Fruit fly (Drosophila melanogaster): ENCODE results near the gene CG14641.
A peak's percentile ranks its signal among the peaks of the same experiment; 100 is the strongest.

CG14641 gene

dm6 chr3R:4214038-4214437 is 18.1 kb downstream of the CG14641 start (continued):
- TF ChIP-seq NC2α (GFP tag; optimal IDR thresholded peaks at IDR 0.05) (peak; percentile 34), Chrac-16 (GFP tag; optimal IDR thresholded peaks at IDR 0.05) (peak; percentile 59), nom (GFP tag; optimal IDR thresholded peaks at IDR 0.05) (peak; percentile 79), peb (GFP tag; IDR thresholded peaks at IDR 0.05) (peak; percentile 69; the same call in 1 of the 2 replicates), bab2 (GFP tag; optimal IDR thresholded peaks at IDR 0.05) (peak; percentile 74), nerfin-1 (tag; optimal IDR thresholded peaks at IDR 0.05) (peak; percentile 57), p53 (GFP tag; optimal IDR thresholded peaks at IDR 0.05) (peak; percentile 34), ato (GFP tag; IDR thresholded peaks at IDR 0.05; ENCODE audit: partially characterized antibody) (no peak), gcm2 (GFP tag; optimal IDR thresholded peaks at IDR 0.05) (peak; percentile 69), Dek (tag; optimal IDR thresholded peaks at IDR 0.05) (peak; percentile 44), CG7928 (GFP tag; optimal IDR thresholded peaks at IDR 0.05) (peak; percentile 15), CG10209 (GFP tag; optimal IDR thresholded peaks at IDR 0.05) (peak; percentile 72), CG2120 (GFP tag; optimal IDR thresholded peaks at IDR 0.05) (peak; percentile 60), cg (GFP tag; optimal IDR thresholded peaks at IDR 0.05) (no peak), Hey (tag; optimal IDR thresholded peaks at IDR 0.05) (peak; percentile 16), CG16779 (GFP tag; IDR thresholded peaks at IDR 0.05) (0 out of 2 replicates have a peak, but pooled peaks have one; percentile 51), ewg (GFP tag; optimal IDR thresholded peaks at IDR 0.05) (peak; percentile 66), org-1 (GFP tag; optimal IDR thresholded peaks at IDR 0.05) (peak; percentile 63), CG10321 (GFP tag; IDR thresholded peaks at IDR 0.05) (peak; percentile 66), inv (GFP tag; IDR thresholded peaks at IDR 0.05; ENCODE audit: partially characterized antibody) (no peak), Hr78 (GFP tag; optimal IDR thresholded peaks at IDR 0.05) (peak in 1 of 2 experiments; percentile 78), Lhr (GFP tag; optimal IDR thresholded peaks at IDR 0.05) (peak; percentile 29), maf-S (GFP tag; optimal IDR thresholded peaks at IDR 0.05) (peak; percentile 46), CG17568 (GFP tag; optimal IDR thresholded peaks at IDR 0.05) (no peak), gsb-n (tag; optimal IDR thresholded peaks at IDR 0.05) (peak; percentile 48), chif (GFP tag; optimal IDR thresholded peaks at IDR 0.05) (peak; percentile 57 to 78), ash1 (GFP tag; optimal IDR thresholded peaks at IDR 0.05) (no peak), dmrt11E (tag; optimal IDR thresholded peaks at IDR 0.05) (peak; percentile 31), Sin3A (optimal IDR thresholded peaks at IDR 0.05) (no peak), HHEX (GFP tag; optimal IDR thresholded peaks at IDR 0.05) (peak; percentile 81), Antp (GFP tag; optimal IDR thresholded peaks at IDR 0.05) (peak; percentile 89), bowl (GFP tag; IDR thresholded peaks at IDR 0.05) (peak; percentile 64; the same call in 1 of the 2 replicates), CG7372 (GFP tag; IDR thresholded peaks at IDR 0.05) (peak; percentile 85), pnt (GFP tag; optimal IDR thresholded peaks at IDR 0.05) (peak; percentile 83), unc-4 (GFP tag; IDR thresholded peaks at IDR 0.05; ENCODE audit: partially characterized antibody) (no peak), Deaf1 (tag; optimal IDR thresholded peaks at IDR 0.05) (peak; percentile 9), disco-r (GFP tag; optimal IDR thresholded peaks at IDR 0.05) (peak; percentile 11), CG17359 (tag; optimal IDR thresholded peaks at IDR 0.05) (peak; percentile 87), CG12299 (tag; optimal IDR thresholded peaks at IDR 0.05) (no peak), CG42726 (GFP tag; IDR thresholded peaks at IDR 0.05; ENCODE audit: partially characterized antibody) (no peak), scrt (GFP tag; optimal IDR thresholded peaks at IDR 0.05) (peak; percentile 22), Bgb (GFP tag; IDR thresholded peaks at IDR 0.05; ENCODE audit: partially characterized antibody) (no peak), gcm (GFP tag; optimal IDR thresholded peaks at IDR 0.05) (peak; percentile 37), Doc3 (GFP tag; IDR thresholded peaks at IDR 0.05; ENCODE audit: partially characterized antibody) (no peak), Ssrp (tag; optimal IDR thresholded peaks at IDR 0.05) (peak; percentile 69), Mad (GFP tag; optimal IDR thresholded peaks at IDR 0.05) (peak; percentile 29), cwo (GFP tag; optimal IDR thresholded peaks at IDR 0.05) (peak; percentile 57), CkIIα-i1 (GFP tag; IDR thresholded peaks at IDR 0.05) (peak; percentile 54; the same call in 1 of the 2 replicates), Nf-YB (GFP tag; optimal IDR thresholded peaks at IDR 0.05) (peak; percentile 22)

Measured in whole organism, embryonic.